Worm (Caenorhabditis elegans): Measurements from ENCODE around the gene gldi-9.

gldi-9 gene

ce11 chrIII:2769078-2769477 lies 12.9 kb upstream of the gldi-9 start:
- TF ChIP-seq scrt-1 (GFP tag; IDR thresholded peaks at IDR 0.05) (no peak), pes-1 (GFP tag; IDR thresholded peaks at IDR 0.05) (no peak), F13C5.2 (tag; optimal IDR thresholded peaks at IDR 0.05) (no peak), ceh-36 (tag; optimal IDR thresholded peaks at IDR 0.05) (no peak), flt-1 (GFP tag; IDR thresholded peaks at IDR 0.05) (no peak)

- TF ChIP-seq tbx-11 (GFP tag; IDR thresholded peaks at IDR 0.05) (peak; percentile 81), hmbx-1 (tag; optimal IDR thresholded peaks at IDR 0.05) (peak; percentile 44), pes-1 (GFP tag; IDR thresholded peaks at IDR 0.05) (peak; percentile 87), tra-4 (tag; optimal IDR thresholded peaks at IDR 0.05) (peak; percentile 55), ets-7 (tag; optimal IDR thresholded peaks at IDR 0.05) (peak; percentile 58), aly-1 (tag; optimal IDR thresholded peaks at IDR 0.05) (peak; percentile 80), ceh-36 (tag; optimal IDR thresholded peaks at IDR 0.05) (peak; percentile 75), tbx-37 (GFP tag; conservative IDR thresholded peaks at IDR 0.05) (peak; percentile 79), F13C5.2 (tag; optimal IDR thresholded peaks at IDR 0.05) (peak; percentile 96), ceh-13 (GFP tag; optimal IDR thresholded peaks at IDR 0.05) (peak; percentile 70), scrt-1 (GFP tag; IDR thresholded peaks at IDR 0.05) (peak; percentile 84), sea-1 (GFP tag; conservative IDR thresholded peaks at IDR 0.05) (peak; percentile 86), ama-1 (optimal IDR thresholded peaks at IDR 0.05) (no peak), hnd-1 (tag; optimal IDR thresholded peaks at IDR 0.05) (peak; percentile 68), hmg-4 (GFP tag; optimal IDR thresholded peaks at IDR 0.05) (peak; percentile 79), flt-1 (GFP tag; IDR thresholded peaks at IDR 0.05) (peak; percentile 73; the same call in 1 of the 2 replicates), B0310.2 (tag; optimal IDR thresholded peaks at IDR 0.05) (peak; percentile 61)
Observed at ce11 chrIII:2768635-2769034, 12.5 kb upstream of the gldi-9 start, which contains the start of gene swsn-3. Gene swsn-3, minus strand, starts transcription at chrIII:2768679.

ce11 chrIII:2760726-2761125 lies 4.6 kb upstream of the gldi-9 start, which contains the start of gene pho-9:
Gene pho-9, minus strand, starts transcription at chrIII:2760816.
- no peak for TF ChIP-seq sea-1 (GFP tag; conservative IDR thresholded peaks at IDR 0.05)
- no peak for TF ChIP-seq scrt-1 (GFP tag; IDR thresholded peaks at IDR 0.05)
- no peak for TF ChIP-seq ceh-36 (tag; optimal IDR thresholded peaks at IDR 0.05)
- no peak for TF ChIP-seq flt-1 (GFP tag; IDR thresholded peaks at IDR 0.05)
- no peak for TF ChIP-seq ama-1 (optimal IDR thresholded peaks at IDR 0.05)
- TF ChIP-seq hmbx-1 (tag; optimal IDR thresholded peaks at IDR 0.05): no peak
- TF ChIP-seq ceh-13 (GFP tag; optimal IDR thresholded peaks at IDR 0.05): no peak
- no peak for TF ChIP-seq aly-1 (tag; optimal IDR thresholded peaks at IDR 0.05)

- TF ChIP-seq F13C5.2 (tag; optimal IDR thresholded peaks at IDR 0.05) (no peak), flt-1 (GFP tag; IDR thresholded peaks at IDR 0.05) (no peak), tra-4 (tag; optimal IDR thresholded peaks at IDR 0.05) (no peak), B0310.2 (tag; optimal IDR thresholded peaks at IDR 0.05) (no peak), ama-1 (optimal IDR thresholded peaks at IDR 0.05) (no peak), aly-1 (tag; optimal IDR thresholded peaks at IDR 0.05) (no peak), sea-1 (GFP tag; conservative IDR thresholded peaks at IDR 0.05) (no peak), hnd-1 (tag; optimal IDR thresholded peaks at IDR 0.05) (no peak), ceh-13 (GFP tag; optimal IDR thresholded peaks at IDR 0.05) (no peak), tbx-37 (GFP tag; conservative IDR thresholded peaks at IDR 0.05) (no peak), ets-7 (tag; optimal IDR thresholded peaks at IDR 0.05) (no peak)
Observed at ce11 chrIII:2759308-2759707, 3.1 kb upstream of the gldi-9 start.

ce11 chrIII:2758092-2758491 lies 1.9 kb upstream of the gldi-9 start:
- TF ChIP-seq tbx-37 (GFP tag; conservative IDR thresholded peaks at IDR 0.05) (no peak), tbx-11 (GFP tag; IDR thresholded peaks at IDR 0.05) (no peak), F13C5.2 (tag; optimal IDR thresholded peaks at IDR 0.05) (no peak), B0310.2 (tag; optimal IDR thresholded peaks at IDR 0.05) (no peak), hmg-4 (GFP tag; optimal IDR thresholded peaks at IDR 0.05) (no peak)

ce11 chrIII:2757478-2757877 lies 1.3 kb upstream of the gldi-9 start:
- TF ChIP-seq ceh-36 (tag; optimal IDR thresholded peaks at IDR 0.05) (peak; percentile 91), hmg-4 (GFP tag; optimal IDR thresholded peaks at IDR 0.05) (no peak)

- TF ChIP-seq tbx-37 (GFP tag; conservative IDR thresholded peaks at IDR 0.05): no peak
- TF ChIP-seq ceh-13 (GFP tag; optimal IDR thresholded peaks at IDR 0.05): no peak
- no peak for TF ChIP-seq ceh-36 (tag; optimal IDR thresholded peaks at IDR 0.05)
- no peak for TF ChIP-seq pes-1 (GFP tag; IDR thresholded peaks at IDR 0.05)
- no peak for TF ChIP-seq flt-1 (GFP tag; IDR thresholded peaks at IDR 0.05)
- no peak for TF ChIP-seq F13C5.2 (tag; optimal IDR thresholded peaks at IDR 0.05)
- TF ChIP-seq hmbx-1 (tag; optimal IDR thresholded peaks at IDR 0.05): no peak
- no peak for TF ChIP-seq B0310.2 (tag; optimal IDR thresholded peaks at IDR 0.05)
Observed at ce11 chrIII:2746553-2746952, 9.6 kb downstream of the gldi-9 start, which contains the start of gene Y71H2AM.14. Gene Y71H2AM.14, minus strand, starts transcription at chrIII:2746653.

ce11 chrIII:2739469-2739868 lies 16.7 kb downstream of the gldi-9 start, which contains the start of gene cest-25:
Gene cest-25, minus strand, starts transcription at chrIII:2739531.
- TF ChIP-seq hmbx-1 (tag; optimal IDR thresholded peaks at IDR 0.05): no peak
- TF ChIP-seq pes-1 (GFP tag; IDR thresholded peaks at IDR 0.05): no peak
- no peak for TF ChIP-seq tbx-37 (GFP tag; conservative IDR thresholded peaks at IDR 0.05)
- TF ChIP-seq flt-1 (GFP tag; IDR thresholded peaks at IDR 0.05): no peak
- TF ChIP-seq sea-1 (GFP tag; conservative IDR thresholded peaks at IDR 0.05): no peak
- TF ChIP-seq ceh-13 (GFP tag; optimal IDR thresholded peaks at IDR 0.05): no peak
- no peak for TF ChIP-seq ets-7 (tag; optimal IDR thresholded peaks at IDR 0.05)
- TF ChIP-seq ceh-36 (tag; optimal IDR thresholded peaks at IDR 0.05): no peak
- TF ChIP-seq F13C5.2 (tag; optimal IDR thresholded peaks at IDR 0.05): no peak
- no peak for TF ChIP-seq scrt-1 (GFP tag; IDR thresholded peaks at IDR 0.05)
- no peak for TF ChIP-seq ama-1 (optimal IDR thresholded peaks at IDR 0.05)
- TF ChIP-seq tra-4 (tag; optimal IDR thresholded peaks at IDR 0.05): no peak
- no peak for TF ChIP-seq hmg-4 (GFP tag; optimal IDR thresholded peaks at IDR 0.05)
- TF ChIP-seq aly-1 (tag; optimal IDR thresholded peaks at IDR 0.05): no peak
- TF ChIP-seq tbx-11 (GFP tag; IDR thresholded peaks at IDR 0.05): no peak
- no peak for TF ChIP-seq B0310.2 (tag; optimal IDR thresholded peaks at IDR 0.05)
